Fruit fly (Drosophila melanogaster) whole organism, adult: ENCODE data around the gene nur.

Experiments
- CG11617 ChIP-seq: fragments of 200-800 bp; sonication (Bioruptor generic); optimal IDR thresholded peaks from 2 replicates; lab custom pipeline; 2017; ENCODE audit warnings: mild to moderate bottlenecking, missing biosample characterization, missing genetic modification reagents, missing genetic modification characterization
- CG12768 ChIP-seq: fragments of 200-800 bp; sonication (Bioruptor generic); optimal IDR thresholded peaks from 2 replicates; lab custom pipeline; 2017; ENCODE audit warnings: missing biosample characterization, missing genetic modification characterization, mild to moderate bottlenecking, moderate library complexity, missing genetic modification reagents
- CG14711 ChIP-seq: fragments of 200-800 bp; sonication (Bioruptor generic); optimal IDR thresholded peaks from 2 replicates; lab custom pipeline; 2018; ENCODE audit warnings: missing biosample characterization, mild to moderate bottlenecking, missing genetic modification characterization, moderate library complexity
- CG1620 ChIP-seq: fragments of 200-800 bp; sonication (Bioruptor generic); optimal IDR thresholded peaks from 2 replicates; lab custom pipeline; 2016; ENCODE audit warnings: missing biosample characterization, missing genetic modification characterization
- CG33017 ChIP-seq: fragments of 200-800 bp; sonication (Bioruptor generic); optimal IDR thresholded peaks from 2 replicates; lab custom pipeline; 2018; ENCODE audit warnings: missing biosample characterization, mild to moderate bottlenecking, missing genetic modification characterization, moderate library complexity
- CG5204 ChIP-seq: fragments of 200-800 bp; sonication (Bioruptor generic); optimal IDR thresholded peaks from 2 replicates; lab custom pipeline; 2016; ENCODE audit warnings: missing biosample characterization, missing genetic modification characterization
- CG7045 ChIP-seq: fragments of 200-800 bp; sonication (Bioruptor generic); optimal IDR thresholded peaks from 2 replicates; lab custom pipeline; 2017; ENCODE audit warnings: missing biosample characterization, mild to moderate bottlenecking, missing genetic modification characterization
- CG7101 ChIP-seq: fragments of 200-800 bp; sonication (Bioruptor generic); optimal IDR thresholded peaks from 2 replicates; lab custom pipeline; 2018; ENCODE audit warnings: missing biosample characterization, mild to moderate bottlenecking, missing genetic modification characterization, moderate library complexity
- Clk ChIP-seq: fragments of 200-800 bp; sonication (Bioruptor generic); optimal IDR thresholded peaks from 2 replicates; lab custom pipeline; 2017; ENCODE audit warnings: missing biosample characterization, missing genetic modification characterization
- Crg-1 ChIP-seq: fragments of 200-800 bp; sonication (Bioruptor generic); optimal IDR thresholded peaks from 2 replicates; lab custom pipeline; 2016; ENCODE audit warnings: missing biosample characterization, missing genetic modification characterization
- Hr96 ChIP-seq: fragments of 200-800 bp; sonication (Bioruptor generic); optimal IDR thresholded peaks from 2 replicates; lab custom pipeline; 2016; ENCODE audit warnings: missing biosample characterization, missing genetic modification characterization
- Mnt ChIP-seq: fragments of 200-800 bp; sonication (Bioruptor generic); optimal IDR thresholded peaks from 2 replicates; lab custom pipeline; 2016; ENCODE audit warnings: missing biosample characterization, mild to moderate bottlenecking, missing genetic modification characterization
- bab1 ChIP-seq: fragments of 200-800 bp; sonication (Bioruptor generic); optimal IDR thresholded peaks from 3 replicates; lab custom pipeline; 2019; ENCODE audit warnings: missing biosample characterization, mild to moderate bottlenecking, missing genetic modification characterization, moderate library complexity
- cic ChIP-seq: fragments of 200-800 bp; sonication (Bioruptor generic); optimal IDR thresholded peaks from 2 replicates; lab custom pipeline; 2017; ENCODE audit warnings: missing biosample characterization, mild to moderate bottlenecking, missing genetic modification characterization, moderate library complexity
- cnc ChIP-seq, 2 experiments: fragments of >200 bp; optimal IDR thresholded peaks; 2 replicates each; lab custom pipeline; 2017
- kay ChIP-seq: fragments of 200-800 bp; sonication (Bioruptor generic); peaks from one replicate; lab custom pipeline; 2016; ENCODE audit warnings: missing biosample characterization, missing genetic modification characterization, borderline replicate concordance
- ovo ChIP-seq: fragments of 200-800 bp; sonication (Bioruptor generic); optimal IDR thresholded peaks from 2 replicates; lab custom pipeline; 2016; ENCODE audit warnings: missing biosample characterization, missing genetic modification characterization
- pad ChIP-seq: fragments of 200-800 bp; sonication (Bioruptor generic); optimal IDR thresholded peaks from 3 replicates; lab custom pipeline; 2017; ENCODE audit warnings: missing biosample characterization, missing genetic modification characterization, mild to moderate bottlenecking, moderate library complexity, missing genetic modification reagents
- tj ChIP-seq: fragments of 200-800 bp; sonication (Bioruptor generic); optimal IDR thresholded peaks from 3 replicates; lab custom pipeline; 2017; ENCODE audit warnings: missing biosample characterization, mild to moderate bottlenecking, missing genetic modification characterization, moderate library complexity
- toe ChIP-seq: fragments of 200-800 bp; sonication (Bioruptor generic); optimal IDR thresholded peaks from 2 replicates; lab custom pipeline; 2016; ENCODE audit warnings: missing biosample characterization, missing genetic modification characterization

Gene nur

DNA sequence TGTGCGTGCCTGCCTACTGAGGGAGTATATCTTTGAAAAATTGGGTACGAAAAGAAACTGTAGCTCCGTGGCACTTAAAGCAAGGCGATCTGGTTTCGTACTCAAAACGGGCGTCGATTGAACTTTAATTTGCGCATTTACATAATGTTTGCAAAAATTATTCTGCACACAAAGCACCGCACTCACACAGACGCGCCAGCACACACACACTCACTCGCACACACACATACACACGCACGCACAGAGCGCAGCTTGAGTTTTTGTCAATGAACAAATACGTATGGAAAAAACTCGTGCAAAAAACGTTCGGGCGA is 43.8 kb downstream of the nur start:
- TF ChIP-seq cic (peak; percentile 100), Mnt (GFP tag; lab: Kevin White, UChicago) (peak; percentile 100), Clk (GFP tag; lab: Kevin White, UChicago) (no peak), ovo (GFP tag; lab: Kevin White, UChicago) (peak; percentile 57), tj (peak; percentile 84), CG7045 (GFP tag; lab: Kevin White, UChicago) (no peak)

DNA sequence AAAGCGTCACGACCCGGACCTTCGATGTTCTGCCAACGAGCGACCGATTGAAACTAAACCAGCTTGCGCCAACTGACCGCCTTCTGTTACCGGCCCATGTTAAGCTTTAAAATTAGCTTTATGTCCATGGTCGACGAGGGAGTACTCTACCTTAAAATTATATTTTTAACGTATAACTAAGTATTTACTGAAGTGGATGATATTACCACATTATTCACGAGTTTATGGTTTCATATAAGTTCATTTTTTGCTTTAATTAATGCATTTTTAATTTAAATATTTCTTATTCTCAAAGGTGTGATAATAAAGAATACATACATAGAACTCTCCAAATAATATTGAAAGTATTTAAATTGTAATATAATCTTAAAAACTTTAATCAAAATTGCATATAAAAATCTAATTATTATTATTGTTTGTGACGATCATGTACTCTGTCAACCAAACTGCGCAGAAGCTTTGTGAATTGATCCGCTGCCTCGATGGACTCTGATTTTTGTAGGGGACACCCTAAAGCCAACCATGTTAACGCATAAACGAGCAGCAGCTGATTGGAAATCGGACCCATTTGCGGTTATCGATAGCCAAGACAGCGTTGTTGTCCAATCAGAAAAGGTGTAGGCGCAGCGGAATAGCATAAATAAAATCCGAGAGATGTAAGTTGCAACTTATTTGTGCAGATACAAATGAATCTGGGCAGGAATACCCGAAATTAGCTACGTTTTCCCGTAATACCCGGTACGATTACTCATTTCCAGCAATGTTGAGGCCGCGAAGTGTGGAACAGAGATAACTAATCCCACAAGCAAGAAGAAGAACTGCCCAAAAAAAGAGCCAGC is 44.4 kb downstream of the nur start, which contains the start of the genes CG9008 and p38b:
Gene CG9008, minus strand, starts transcription at position 57 of the 839 bp plus-strand sequence.
Gene p38b, plus strand, starts transcription at position 581 of the 839 bp plus-strand sequence.
- TF ChIP-seq CG33017 (tag; lab: Kevin White, UChicago) (peak; percentile 86), kay (GFP tag; lab: Kevin White, UChicago) (no peak), CG12768 (GFP tag; lab: Kevin White, UChicago) (peak; percentile 71), CG11617 (peak; percentile 92), Crg-1 (no peak), CG1620 (GFP tag; lab: Kevin White, UChicago) (peak; percentile 27), CG5204 (no peak), CG7101 (tag; lab: Kevin White, UChicago) (peak; percentile 84), Mnt (GFP tag; lab: Kevin White, UChicago) (no peak), ovo (GFP tag; lab: Kevin White, UChicago) (no peak), toe (GFP tag; lab: Kevin White, UChicago) (no peak), CG7045 (GFP tag; lab: Kevin White, UChicago) (peak; percentile 84), pad (GFP tag; lab: Kevin White, UChicago) (peak; percentile 72), Clk (GFP tag; lab: Kevin White, UChicago) (peak; percentile 70), CG14711 (tag; lab: Kevin White, UChicago) (peak; percentile 80), tj (peak; percentile 29), Hr96 (GFP tag; lab: Kevin White, UChicago) (no peak), cnc (optimal IDR thresholded peaks at IDR 0.05; lab: Kevin White, UChicago) (no peak), bab1 (GFP tag; lab: Kevin White, UChicago) (peak; percentile 65), cic (no peak)

dm6 chr2L:13783264-13784154 is 47.6 kb downstream of the nur start, which contains the start of gene Eato:
TSS of gene Eato (plus strand) at chr2L:13784084.
- TF ChIP-seq ovo (GFP tag; lab: Kevin White, UChicago) (no peak), bab1 (GFP tag; lab: Kevin White, UChicago) (peak; percentile 20), pad (GFP tag; lab: Kevin White, UChicago) (peak; percentile 2), CG11617 (peak; percentile 48), CG7101 (tag; lab: Kevin White, UChicago) (peak; percentile 27)

- no peak for TF ChIP-seq Crg-1
- TF ChIP-seq bab1 (GFP tag; lab: Kevin White, UChicago), result no peak
- TF ChIP-seq CG1620 (GFP tag; lab: Kevin White, UChicago), result no peak
- TF ChIP-seq cnc (optimal IDR thresholded peaks at IDR 0.05; lab: Kevin White, UChicago), result no peak
- TF ChIP-seq cic, result peak; percentile 59
Measured at dm6 chr2L:13784155-13784681, 48.3 kb downstream of the nur start, which contains the start of gene CG16890. TSS of gene CG16890 (minus strand) at chr2L:13784338.
